ENCODE assay signal across 1 fruit fly cellular context in genomic region chr3R:16206162-16206561, dm6.
TF ChIP-seq lines count a peak whose summit lies in the region.

No protein-coding gene starts in this region.

TF ChIP-seq in whole organism, embryonic, 481 proteins besides CTCF, POLR2A, EP300 and RAD21 (continued from another document):
- TF ChIP-seq wdn (GFP tag; IDR thresholded peaks at IDR 0.05; lab: Robert Waterston, UW) (no peak), Pdp1 (GFP tag; optimal IDR thresholded peaks at IDR 0.05; lab: Kevin White, UChicago) (no peak), MTF-1 (GFP tag; optimal IDR thresholded peaks at IDR 0.05; lab: Kevin White, UChicago; ENCODE audit: borderline replicate concordance) (no peak), lov (optimal IDR thresholded peaks at IDR 0.05; lab: Kevin White, UChicago) (no peak), lov (GFP tag; IDR thresholded peaks at IDR 0.05; lab: Robert Waterston, UW) (0 out of 3 replicates have a peak, but pooled peaks have one; percentile 32), CG15011 (GFP tag; optimal IDR thresholded peaks at IDR 0.05; lab: Kevin White, UChicago) (no peak), CG8478 (optimal IDR thresholded peaks at IDR 0.05; lab: Kevin White, UChicago) (no peak), zfh1 (GFP tag; IDR thresholded peaks at IDR 0.05; lab: Robert Waterston, UW) (0 out of 3 replicates have a peak, but pooled peaks have one; percentile 6), CG13894 (tag; optimal IDR thresholded peaks at IDR 0.05; lab: Kevin White, UChicago) (no peak), CG11093 (GFP tag; IDR thresholded peaks at IDR 0.05; lab: Robert Waterston, UW) (no peak), CG1233 (GFP tag; optimal IDR thresholded peaks at IDR 0.05; lab: Kevin White, UChicago) (no peak), CG11085 (GFP tag; IDR thresholded peaks at IDR 0.05; lab: Robert Waterston, UW) (no peak), chm (GFP tag; IDR thresholded peaks at IDR 0.05; lab: Robert Waterston, UW) (peak; percentile 60), nerfin-2 (GFP tag; IDR thresholded peaks at IDR 0.05; lab: Robert Waterston, UW; ENCODE audit: partially characterized antibody) (0 out of 2 replicates have a peak, but pooled peaks have one; percentile 26), gce (GFP tag; IDR thresholded peaks at IDR 0.05; lab: Robert Waterston, UW) (0 out of 3 replicates have a peak, but pooled peaks have one; percentile 22), dmrt99B (tag; optimal IDR thresholded peaks at IDR 0.05; lab: Kevin White, UChicago) (no peak), sna (GFP tag; IDR thresholded peaks at IDR 0.05; lab: Robert Waterston, UW; ENCODE audit: partially characterized antibody) (no peak), Dbx (GFP tag; IDR thresholded peaks at IDR 0.05; lab: Robert Waterston, UW) (0 out of 3 replicates have a peak, but pooled peaks have one; percentile 32), CG7928 (GFP tag; optimal IDR thresholded peaks at IDR 0.05; lab: Kevin White, UChicago) (no peak), CG3838 (GFP tag; optimal IDR thresholded peaks at IDR 0.05; lab: Kevin White, UChicago) (no peak), tap (tag; optimal IDR thresholded peaks at IDR 0.05; lab: Kevin White, UChicago) (no peak), CG17829 (tag; optimal IDR thresholded peaks at IDR 0.05; lab: Kevin White, UChicago) (no peak), Med (GFP tag; lab: Kevin White, UChicago) (peak; percentile 60), CG34224 (GFP tag; IDR thresholded peaks at IDR 0.05; lab: Robert Waterston, UW; ENCODE audit: partially characterized antibody) (no peak), hth (optimal IDR thresholded peaks at IDR 0.05; lab: Kevin White, UChicago) (no peak), NfI (GFP tag; optimal IDR thresholded peaks at IDR 0.05; lab: Kevin White, UChicago) (peak; percentile 16), CG7745 (tag; optimal IDR thresholded peaks at IDR 0.05; lab: Kevin White, UChicago) (no peak), Rx (GFP tag; IDR thresholded peaks at IDR 0.05; lab: Robert Waterston, UW) (no peak), caup (GFP tag; optimal IDR thresholded peaks at IDR 0.05; lab: Kevin White, UChicago; ENCODE audit: severe bottlenecking) (no peak), BEAF-32 (GFP tag; optimal IDR thresholded peaks at IDR 0.05; lab: Kevin White, UChicago) (no peak), tup (GFP tag; optimal IDR thresholded peaks at IDR 0.05; lab: Kevin White, UChicago) (no peak), CG34376 (GFP tag; optimal IDR thresholded peaks at IDR 0.05; lab: Kevin White, UChicago) (no peak), gfzf (GFP tag; optimal IDR thresholded peaks at IDR 0.05; lab: Kevin White, UChicago) (no peak), gsb-n (tag; optimal IDR thresholded peaks at IDR 0.05; lab: Kevin White, UChicago) (no peak), pros (GFP tag; optimal IDR thresholded peaks at IDR 0.05; lab: Kevin White, UChicago) (no peak), h (optimal IDR thresholded peaks at IDR 0.05; lab: Kevin White, UChicago) (no peak), Adf1 (GFP tag; IDR thresholded peaks at IDR 0.05; lab: Robert Waterston, UW) (no peak), CrebB (tag; optimal IDR thresholded peaks at IDR 0.05; lab: Kevin White, UChicago) (peak; percentile 6), CG6689 (GFP tag; IDR thresholded peaks at IDR 0.05; lab: Robert Waterston, UW) (no peak), Kr (GFP tag; optimal IDR thresholded peaks at IDR 0.05; lab: Kevin White, UChicago) (no peak), CG8290 (GFP tag; optimal IDR thresholded peaks at IDR 0.05; lab: Kevin White, UChicago) (no peak), CG8290 (tag; optimal IDR thresholded peaks at IDR 0.05; lab: Kevin White, UChicago) (peak in 1 of 2 experiments; percentile 30), Xbp1 (GFP tag; optimal IDR thresholded peaks at IDR 0.05; lab: Kevin White, UChicago) (no peak), crol (GFP tag; IDR thresholded peaks at IDR 0.05; lab: Robert Waterston, UW) (no peak; the same call in 1 of the 2 replicates), sd (tag; optimal IDR thresholded peaks at IDR 0.05; lab: Kevin White, UChicago) (no peak), cg (GFP tag; optimal IDR thresholded peaks at IDR 0.05; lab: Kevin White, UChicago) (no peak), CG16813 (GFP tag; IDR thresholded peaks at IDR 0.05; lab: Robert Waterston, UW; ENCODE audit: partially characterized antibody) (no peak), kni (GFP tag; optimal IDR thresholded peaks at IDR 0.05; lab: Kevin White, UChicago) (no peak), Sry-β (GFP tag; optimal IDR thresholded peaks at IDR 0.05; lab: Kevin White, UChicago) (no peak), slp2 (GFP tag; optimal IDR thresholded peaks at IDR 0.05; lab: Kevin White, UChicago) (no peak), CG12155 (GFP tag; optimal IDR thresholded peaks at IDR 0.05; lab: Kevin White, UChicago) (no peak), CG8765 (GFP tag; IDR thresholded peaks at IDR 0.05; lab: Robert Waterston, UW) (no peak), CG13296 (GFP tag; optimal IDR thresholded peaks at IDR 0.05; lab: Kevin White, UChicago) (no peak), CG10543 (GFP tag; optimal IDR thresholded peaks at IDR 0.05; lab: Kevin White, UChicago) (no peak), Dek (tag; optimal IDR thresholded peaks at IDR 0.05; lab: Kevin White, UChicago) (no peak), NK7.1 (GFP tag; optimal IDR thresholded peaks at IDR 0.05; lab: Kevin White, UChicago) (no peak), CoRest (tag; optimal IDR thresholded peaks at IDR 0.05; lab: Kevin White, UChicago) (no peak), CG8388 (GFP tag; optimal IDR thresholded peaks at IDR 0.05; lab: Kevin White, UChicago) (no peak), CG18619 (GFP tag; optimal IDR thresholded peaks at IDR 0.05; lab: Kevin White, UChicago) (no peak), CG6854 (GFP tag; optimal IDR thresholded peaks at IDR 0.05; lab: Kevin White, UChicago) (no peak), Nf-YC (tag; optimal IDR thresholded peaks at IDR 0.05; lab: Kevin White, UChicago) (no peak), CG31365 (tag; optimal IDR thresholded peaks at IDR 0.05; lab: Kevin White, UChicago) (no peak), eve (GFP tag; optimal IDR thresholded peaks at IDR 0.05; lab: Kevin White, UChicago) (no peak), CG12299 (tag; optimal IDR thresholded peaks at IDR 0.05; lab: Kevin White, UChicago) (no peak), ci (GFP tag; IDR thresholded peaks at IDR 0.05; lab: Robert Waterston, UW) (peak; percentile 70; the same call in 2 of the 3 replicates), scrt (GFP tag; optimal IDR thresholded peaks at IDR 0.05; lab: Kevin White, UChicago) (no peak), seq (GFP tag; IDR thresholded peaks at IDR 0.05; lab: Robert Waterston, UW) (peak; percentile 26; the same call in 1 of the 2 replicates), lab (GFP tag; optimal IDR thresholded peaks at IDR 0.05; lab: Kevin White, UChicago) (peak; percentile 18), CG15514 (GFP tag; optimal IDR thresholded peaks at IDR 0.05; lab: Kevin White, UChicago) (peak; percentile 20), lmd (GFP tag; IDR thresholded peaks at IDR 0.05; lab: Robert Waterston, UW) (0 out of 2 replicates have a peak, but pooled peaks have one; percentile 22), CG14860 (GFP tag; IDR thresholded peaks at IDR 0.05; lab: Robert Waterston, UW; ENCODE audit: partially characterized antibody) (no peak), CG8089 (GFP tag; optimal IDR thresholded peaks at IDR 0.05; lab: Kevin White, UChicago) (no peak), CG11398 (GFP tag; optimal IDR thresholded peaks at IDR 0.05; lab: Kevin White, UChicago) (no peak), CG1529 (GFP tag; optimal IDR thresholded peaks at IDR 0.05; lab: Kevin White, UChicago) (no peak), lola (GFP tag; optimal IDR thresholded peaks at IDR 0.05; lab: Kevin White, UChicago) (peak in 1 of 3 experiments; percentile 55), lbe (GFP tag; optimal IDR thresholded peaks at IDR 0.05; lab: Kevin White, UChicago) (no peak), CG18011 (GFP tag; optimal IDR thresholded peaks at IDR 0.05; lab: Kevin White, UChicago) (no peak), Ravus (GFP tag; IDR thresholded peaks at IDR 0.05; lab: Robert Waterston, UW) (no peak), CG9876 (GFP tag; optimal IDR thresholded peaks at IDR 0.05; lab: Kevin White, UChicago) (no peak), sisA (GFP tag; IDR thresholded peaks at IDR 0.05; lab: Robert Waterston, UW) (no peak), HmgZ (tag; optimal IDR thresholded peaks at IDR 0.05; lab: Kevin White, UChicago) (no peak), ase (GFP tag; IDR thresholded peaks at IDR 0.05; lab: Robert Waterston, UW) (no peak), CG2199 (GFP tag; IDR thresholded peaks at IDR 0.05; lab: Robert Waterston, UW) (peak; percentile 90), CG10321 (GFP tag; IDR thresholded peaks at IDR 0.05; lab: Robert Waterston, UW) (no peak), CG10267 (tag; optimal IDR thresholded peaks at IDR 0.05; lab: Kevin White, UChicago) (no peak), hkb (optimal IDR thresholded peaks at IDR 0.05; lab: Kevin White, UChicago) (no peak), hkb (GFP tag; IDR thresholded peaks at IDR 0.05; lab: Robert Waterston, UW) (peak; percentile 42), CG1832 (GFP tag; optimal IDR thresholded peaks at IDR 0.05; lab: Kevin White, UChicago) (no peak), CG13424 (tag; optimal IDR thresholded peaks at IDR 0.05; lab: Kevin White, UChicago) (no peak), so (GFP tag; IDR thresholded peaks at IDR 0.05; lab: Robert Waterston, UW) (0 out of 3 replicates have a peak, but pooled peaks have one; percentile 17), gcm (GFP tag; optimal IDR thresholded peaks at IDR 0.05; lab: Kevin White, UChicago) (no peak), CG2889 (GFP tag; IDR thresholded peaks at IDR 0.05; lab: Robert Waterston, UW) (no peak), CG16815 (GFP tag; optimal IDR thresholded peaks at IDR 0.05; lab: Kevin White, UChicago) (no peak), CG31224 (GFP tag; IDR thresholded peaks at IDR 0.05; lab: Robert Waterston, UW) (0 out of 2 replicates have a peak, but pooled peaks have one; percentile 8), bowl (GFP tag; IDR thresholded peaks at IDR 0.05; lab: Robert Waterston, UW) (no peak), bsh (GFP tag; optimal IDR thresholded peaks at IDR 0.05; lab: Kevin White, UChicago) (no peak), Myb (GFP tag; optimal IDR thresholded peaks at IDR 0.05; lab: Kevin White, UChicago) (no peak), Lpt (GFP tag; optimal IDR thresholded peaks at IDR 0.05; lab: Kevin White, UChicago) (no peak), Side (GFP tag; optimal IDR thresholded peaks at IDR 0.05; lab: Kevin White, UChicago) (no peak)
